Fruit fly (Drosophila melanogaster) whole organism, embryonic: Measurements from ENCODE around the gene MtnB.

ENCODE experiments used
- Ada2b ChIP-seq: fragments of 200-800 bp; sonication (Bioruptor generic); IDR thresholded peaks from 2 replicates; pipeline ENCODE4 v1.3.6; 2022; ENCODE audit warnings: missing biosample characterization, missing genetic modification characterization
- CG1024 ChIP-seq: fragments of 200-800 bp; sonication (Bioruptor generic); IDR thresholded peaks from 2 replicates; pipeline ENCODE4 v1.3.6; 2022; ENCODE audit warnings: missing biosample characterization, missing genetic modification characterization
- CG10274 ChIP-seq: fragments of 200-800 bp; sonication (Bioruptor generic); optimal IDR thresholded peaks from 3 replicates; lab custom pipeline; 2017; ENCODE audit warnings: missing biosample characterization, mild to moderate bottlenecking, missing genetic modification characterization
- CG11247 ChIP-seq: fragments of 200-800 bp; sonication (Bioruptor generic); IDR thresholded peaks from 2 replicates; pipeline ENCODE4 v1.3.6; 2022; ENCODE audit warnings: missing biosample characterization, missing genetic modification characterization
- CG11456 ChIP-seq: fragments of 200-800 bp; sonication (Bioruptor generic); IDR thresholded peaks from 3 replicates; pipeline ENCODE4 v1.3.6; 2022; ENCODE audit warnings: missing biosample characterization, missing genetic modification characterization
- CG14014 ChIP-seq: fragments of 200-800 bp; sonication (Bioruptor generic); IDR thresholded peaks from 2 replicates; pipeline ENCODE4 v1.3.6; 2022; ENCODE audit warnings: missing biosample characterization, missing genetic modification characterization
- CG15269 ChIP-seq: fragments of 200-800 bp; sonication (Bioruptor generic); optimal IDR thresholded peaks from 2 replicates; lab custom pipeline; 2018; ENCODE audit warnings: missing biosample characterization, mild to moderate bottlenecking, missing genetic modification characterization, moderate library complexity
- CG15479 ChIP-seq: fragments of 200-800 bp; sonication (Bioruptor generic); optimal IDR thresholded peaks from 3 replicates; lab custom pipeline; 2019; ENCODE audit warnings: missing biosample characterization, mild to moderate bottlenecking, missing genetic modification characterization, moderate library complexity
- CG16779 ChIP-seq: fragments of 200-800 bp; sonication (Bioruptor generic); IDR thresholded peaks from 2 replicates; pipeline ENCODE4 v1.3.6; 2022; ENCODE audit warnings: missing biosample characterization, missing genetic modification characterization
- CG30431 ChIP-seq: fragments of 200-800 bp; sonication (Bioruptor generic); optimal IDR thresholded peaks from 2 replicates; lab custom pipeline; 2017; ENCODE audit warnings: missing biosample characterization, missing genetic modification characterization
- CG34376 ChIP-seq: fragments of 200-800 bp; sonication (Bioruptor generic); optimal IDR thresholded peaks from 2 replicates; lab custom pipeline; 2018; ENCODE audit warnings: missing biosample characterization, mild to moderate bottlenecking, missing genetic modification characterization
- CG3995 ChIP-seq: fragments of 200-800 bp; sonication (Bioruptor generic); optimal IDR thresholded peaks from 3 replicates; lab custom pipeline; 2016; ENCODE audit warnings: missing biosample characterization, missing genetic modification characterization
- CG42726 ChIP-seq: fragments of 200-800 bp; sonication (Bioruptor generic); IDR thresholded peaks from 2 replicates; pipeline ENCODE4 v1.3.6; 2022; ENCODE audit warnings: missing biosample characterization, missing genetic modification characterization; ENCODE audit not compliant: partially characterized antibody
- CG4424 ChIP-seq: fragments of 200-800 bp; sonication (Bioruptor generic); optimal IDR thresholded peaks from 3 replicates; lab custom pipeline; 2016; ENCODE audit warnings: missing biosample characterization, missing genetic modification characterization
- CG4820 ChIP-seq: fragments of 200-800 bp; sonication (Bioruptor generic); optimal IDR thresholded peaks from 3 replicates; lab custom pipeline; 2016; ENCODE audit warnings: missing biosample characterization, missing genetic modification characterization
- CG7271 ChIP-seq: fragments of 200-800 bp; sonication (Bioruptor generic); optimal IDR thresholded peaks from 2 replicates; lab custom pipeline; 2018; ENCODE audit warnings: missing biosample characterization, mild to moderate bottlenecking, missing genetic modification characterization, moderate library complexity
- CG8089 ChIP-seq: fragments of 200-800 bp; sonication (Bioruptor generic); optimal IDR thresholded peaks from 3 replicates; lab custom pipeline; 2016; ENCODE audit warnings: missing biosample characterization, missing genetic modification characterization
- CG8290 ChIP-seq, 3 experiments: fragments of 200-800 bp; sonication (Bioruptor generic); optimal IDR thresholded peaks; 2 replicates each; lab custom pipeline; 2016 to 2019; ENCODE audit warnings: missing biosample characterization in 3 of 3, missing genetic modification characterization in 3 of 3, mild to moderate bottlenecking in 2 of 3, moderate library complexity in 1 of 3
- CG8388 ChIP-seq: fragments of 200-800 bp; sonication (Bioruptor generic); optimal IDR thresholded peaks from 2 replicates; lab custom pipeline; 2019; ENCODE audit warnings: missing biosample characterization, mild to moderate bottlenecking, missing genetic modification characterization, moderate library complexity
- CG9876 ChIP-seq: fragments of 200-800 bp; sonication (Bioruptor generic); optimal IDR thresholded peaks from 2 replicates; lab custom pipeline; 2016; ENCODE audit warnings: missing biosample characterization, missing genetic modification characterization
- GATAe ChIP-seq: fragments of 200-800 bp; sonication (Bioruptor generic); conservative IDR thresholded peaks from 2 replicates; pipeline ENCODE4 v1.3.6; 2022; ENCODE audit warnings: missing biosample characterization, missing genetic modification characterization
- H15 ChIP-seq: fragments of 200-800 bp; sonication (Bioruptor generic); IDR thresholded peaks from 3 replicates; pipeline ENCODE4 v1.3.6; 2022; ENCODE audit warnings: missing biosample characterization, missing genetic modification characterization
- H2.0 ChIP-seq: fragments of 200-800 bp; sonication (Bioruptor generic); IDR thresholded peaks from 2 replicates; pipeline ENCODE4 v1.3.6; 2022; ENCODE audit warnings: missing biosample characterization, missing genetic modification characterization
- Hmx ChIP-seq: fragments of 200-800 bp; sonication (Bioruptor generic); optimal IDR thresholded peaks from 2 replicates; lab custom pipeline; 2016; ENCODE audit warnings: missing biosample characterization, missing genetic modification characterization
- Myb ChIP-seq: fragments of 200-800 bp; sonication (Bioruptor generic); optimal IDR thresholded peaks from 2 replicates; lab custom pipeline; 2016; ENCODE audit warnings: missing biosample characterization, missing genetic modification characterization
- Neu2 ChIP-seq: fragments of 200-800 bp; sonication (Bioruptor generic); optimal IDR thresholded peaks from 3 replicates; lab custom pipeline; 2016; ENCODE audit warnings: missing biosample characterization, missing genetic modification characterization, borderline replicate concordance
- Nf-YC ChIP-seq: fragments of 200-800 bp; optimal IDR thresholded peaks from 3 replicates; lab custom pipeline; 2019; ENCODE audit warnings: missing biosample characterization, mild to moderate bottlenecking, missing genetic modification characterization, moderate library complexity
- Ptx1 ChIP-seq: fragments of 200-800 bp; sonication (Bioruptor generic); IDR thresholded peaks from 2 replicates; pipeline ENCODE4 v1.3.6; 2022; ENCODE audit warnings: missing biosample characterization, missing genetic modification characterization
- Rx ChIP-seq: fragments of 200-800 bp; sonication (Bioruptor generic); IDR thresholded peaks from 2 replicates; pipeline ENCODE4 v1.3.6; 2022; ENCODE audit warnings: missing biosample characterization, missing genetic modification characterization
- Side ChIP-seq: fragments of 200-800 bp; sonication (Bioruptor generic); optimal IDR thresholded peaks from 2 replicates; lab custom pipeline; 2016; ENCODE audit warnings: missing biosample characterization, missing genetic modification characterization
- Stat92E ChIP-seq, 3 experiments: fragments of >200 bp in 2 of 3; fragments of 200-800 bp in 1 of 3; sonication (Bioruptor generic) in 1 of 3; optimal IDR thresholded peaks; 2 replicates each; lab custom pipeline; 2017 to 2019; ENCODE audit warnings: missing biosample characterization in 3 of 3, missing genetic modification characterization in 3 of 3, mild to moderate bottlenecking in 1 of 3, moderate library complexity in 1 of 3
- Vsx1 ChIP-seq: fragments of 200-800 bp; sonication (Bioruptor generic); optimal IDR thresholded peaks from 2 replicates; lab custom pipeline; 2017; ENCODE audit warnings: missing biosample characterization, mild to moderate bottlenecking, missing genetic modification characterization, missing genetic modification reagents
- Xrp1 ChIP-seq: fragments of 200-800 bp; sonication (Bioruptor generic); IDR thresholded peaks from 2 replicates; pipeline ENCODE4 v1.3.6; 2022; ENCODE audit warnings: missing biosample characterization, missing genetic modification characterization
- abd-A ChIP-seq: fragments of 200-800 bp; sonication (Bioruptor generic); optimal IDR thresholded peaks from 3 replicates; lab custom pipeline; 2019; ENCODE audit warnings: missing biosample characterization, mild to moderate bottlenecking, missing genetic modification characterization, moderate library complexity
- bcd ChIP-seq: fragments of 200-800 bp; sonication (Bioruptor generic); optimal IDR thresholded peaks from 2 replicates; lab custom pipeline; 2017; ENCODE audit warnings: missing biosample characterization, mild to moderate bottlenecking, missing genetic modification characterization
- cg ChIP-seq: fragments of 200-800 bp; sonication (Bioruptor generic); optimal IDR thresholded peaks from 3 replicates; lab custom pipeline; 2019; ENCODE audit warnings: missing biosample characterization, mild to moderate bottlenecking, missing genetic modification characterization, moderate library complexity
- esg ChIP-seq: fragments of 200-800 bp; sonication (Bioruptor generic); conservative IDR thresholded peaks from 2 replicates; pipeline ENCODE4 v1.3.6; 2022; ENCODE audit warnings: missing biosample characterization, missing genetic modification characterization
- eve ChIP-seq, 2 experiments: fragments of >200 bp; optimal IDR thresholded peaks; 2 replicates each; lab custom pipeline; 2017; ENCODE audit warnings: missing biosample characterization in 2 of 2, missing genetic modification characterization in 2 of 2
- fd64A ChIP-seq: fragments of 200-800 bp; sonication (Bioruptor generic); optimal IDR thresholded peaks from 3 replicates; lab custom pipeline; 2018; ENCODE audit warnings: missing biosample characterization, mild to moderate bottlenecking, missing genetic modification characterization
- gfzf ChIP-seq: fragments of 200-800 bp; sonication (Bioruptor generic); optimal IDR thresholded peaks from 2 replicates; lab custom pipeline; 2016; ENCODE audit warnings: missing biosample characterization, mild to moderate bottlenecking, missing genetic modification characterization, moderate library complexity
- grau ChIP-seq: fragments of 200-800 bp; optimal IDR thresholded peaks from 3 replicates; lab custom pipeline; 2019; ENCODE audit warnings: missing biosample characterization, mild to moderate bottlenecking, missing genetic modification characterization, moderate library complexity
- ham ChIP-seq: fragments of 200-800 bp; sonication (Bioruptor generic); IDR thresholded peaks from 2 replicates; pipeline ENCODE4 v1.3.6; 2022; ENCODE audit warnings: missing biosample characterization, missing genetic modification characterization
- lmd ChIP-seq: fragments of 200-800 bp; sonication (Bioruptor generic); IDR thresholded peaks from 2 replicates; pipeline ENCODE4 v1.3.6; 2022; ENCODE audit warnings: missing biosample characterization, missing genetic modification characterization
- prd ChIP-seq, 3 experiments: fragments of >200 bp in 2 of 3; fragments of 200-800 bp in 1 of 3; sonication (Bioruptor generic) in 1 of 3; optimal IDR thresholded peaks in 2 of 3; IDR thresholded peaks in 1 of 3; 2 replicates in 2 of 3; 3 replicates in 1 of 3; pipeline versions ENCODE4 v1.3.6 to Lab custom; 2017 to 2022; ENCODE audit warnings: missing biosample characterization in 1 of 3, missing genetic modification characterization in 1 of 3
- stc ChIP-seq: fragments of 200-800 bp; sonication (Bioruptor generic); IDR thresholded peaks from 2 replicates; pipeline ENCODE4 v1.3.6; 2022; ENCODE audit warnings: missing biosample characterization, missing genetic modification characterization
- stwl ChIP-seq: fragments of 200-800 bp; sonication (Bioruptor generic); optimal IDR thresholded peaks from 3 replicates; lab custom pipeline; 2018; ENCODE audit warnings: missing biosample characterization, mild to moderate bottlenecking, missing genetic modification characterization, moderate library complexity
- tio ChIP-seq: fragments of 200-800 bp; sonication (Bioruptor generic); optimal IDR thresholded peaks from 2 replicates; lab custom pipeline; 2017; ENCODE audit warnings: missing biosample characterization, missing genetic modification characterization, inconsistent platforms
- vfl ChIP-seq: fragments of 200-800 bp; sonication (Bioruptor generic); optimal IDR thresholded peaks from 2 replicates; lab custom pipeline; 2016; ENCODE audit warnings: missing biosample characterization, missing genetic modification characterization

MtnB gene

dm6 chr3R:20550632-20551486, 47.3 kb upstream of the MtnB start (continued):
- TF ChIP-seq bcd (peak; percentile 47), vfl (GFP tag; lab: Kevin White, UChicago) (peak; percentile 38), ham (GFP tag; lab: Robert Waterston, UW) (no peak), abd-A (tag; lab: Kevin White, UChicago) (peak; percentile 69), CG34376 (GFP tag; lab: Kevin White, UChicago) (peak; percentile 85), Xrp1 (peak; percentile 84), Rx (GFP tag; lab: Robert Waterston, UW) (no peak), Myb (GFP tag; lab: Kevin White, UChicago) (peak; percentile 60), lmd (GFP tag; lab: Robert Waterston, UW) (no peak), grau (tag; lab: Kevin White, UChicago) (peak; percentile 33), CG15269 (tag; lab: Kevin White, UChicago) (peak; percentile 52), CG11456 (GFP tag; lab: Robert Waterston, UW) (peak; percentile 52; the same call in 2 of the 3 replicates), CG30431 (GFP tag; lab: Kevin White, UChicago) (peak; percentile 17), Vsx1 (GFP tag; lab: Kevin White, UChicago) (peak; percentile 54), CG11247 (GFP tag; lab: Robert Waterston, UW) (peak; percentile 9; the same call in 1 of the 2 replicates), H15 (GFP tag; lab: Robert Waterston, UW) (no peak), CG14014 (GFP tag; lab: Robert Waterston, UW) (peak; percentile 76; the same call in 1 of the 2 replicates), cg (GFP tag; lab: Kevin White, UChicago) (peak; percentile 94), Neu2 (no peak), CG16779 (GFP tag; lab: Robert Waterston, UW) (no peak), tio (GFP tag; lab: Kevin White, UChicago) (no peak), CG10274 (GFP tag; lab: Kevin White, UChicago) (peak; percentile 61), Side (GFP tag; lab: Kevin White, UChicago) (peak; percentile 80), prd (optimal IDR thresholded peaks at IDR 0.05; lab: Kevin White, UChicago) (no peak), prd (GFP tag; IDR thresholded peaks at IDR 0.05; lab: Robert Waterston, UW) (no peak; the same call in 1 of the 3 replicates), Ada2b (GFP tag; lab: Robert Waterston, UW) (no peak), CG42726 (peak; percentile 97), Stat92E (GFP tag; optimal IDR thresholded peaks at IDR 0.05; lab: Kevin White, UChicago) (no peak), eve (GFP tag; optimal IDR thresholded peaks at IDR 0.05; lab: Kevin White, UChicago) (no peak), CG8089 (GFP tag; lab: Kevin White, UChicago) (peak; percentile 24), CG4820 (GFP tag; lab: Kevin White, UChicago) (no peak), GATAe (GFP tag; lab: Robert Waterston, UW) (no peak), esg (GFP tag; lab: Robert Waterston, UW) (no peak), CG8290 (GFP tag; optimal IDR thresholded peaks at IDR 0.05; lab: Kevin White, UChicago) (no peak), CG8290 (tag; optimal IDR thresholded peaks at IDR 0.05; lab: Kevin White, UChicago) (peak; percentile 92 to 96), CG8388 (GFP tag; lab: Kevin White, UChicago) (peak; percentile 7), Hmx (GFP tag; lab: Kevin White, UChicago) (no peak), CG4424 (no peak), Ptx1 (no peak), gfzf (peak; percentile 70), stwl (tag; lab: Kevin White, UChicago) (peak; percentile 29), CG15479 (GFP tag; lab: Kevin White, UChicago) (peak; percentile 95), CG7271 (peak; percentile 69), stc (GFP tag; lab: Robert Waterston, UW) (peak; percentile 69; the same call in 1 of the 2 replicates), H2.0 (GFP tag; lab: Robert Waterston, UW) (no peak), Nf-YC (no peak), CG3995 (GFP tag; lab: Kevin White, UChicago) (no peak), CG1024 (GFP tag; lab: Robert Waterston, UW) (peak; percentile 22; the same call in 1 of the 2 replicates), fd64A (peak; percentile 96), CG9876 (GFP tag; lab: Kevin White, UChicago) (peak; percentile 38)
